Worm (Caenorhabditis elegans) whole organism, early embryonic: ENCODE data around the gene F15A4.10.
A peak's percentile ranks its signal among the peaks of the same experiment; 100 is the strongest.
"Not testable (repeated sequence)": the region's sequence is repeated elsewhere in the genome, so short reads cannot be mapped to it uniquely, and the experiment has no call there.

Source experiments
- B0310.2 ChIP-seq: sonication (generic microtip); optimal IDR thresholded peaks from 2 replicates; lab custom pipeline; 2016; ENCODE audit warnings: mild to moderate bottlenecking, missing genetic modification characterization, missing compliant biosample characterization
- F13C5.2 ChIP-seq: sonication (generic microtip); optimal IDR thresholded peaks from 2 replicates; lab custom pipeline; 2017; ENCODE audit warnings: mild to moderate bottlenecking, missing genetic modification characterization, inconsistent platforms, missing compliant biosample characterization
- aly-1 ChIP-seq: sonication (generic microtip); optimal IDR thresholded peaks from 2 replicates; lab custom pipeline; 2016; ENCODE audit warnings: missing genetic modification characterization, missing compliant biosample characterization
- ama-1 ChIP-seq: fragments of 150-350 bp; optimal IDR thresholded peaks from 2 replicates; lab custom pipeline; 2014
- ceh-13 ChIP-seq: fragments of 200-800 bp; sonication (Bioruptor generic); optimal IDR thresholded peaks from 2 replicates; lab custom pipeline; 2018; ENCODE audit warnings: mild to moderate bottlenecking, missing genetic modification characterization, missing compliant biosample characterization
- ceh-36 ChIP-seq: sonication (generic microtip); optimal IDR thresholded peaks from 2 replicates; lab custom pipeline; 2016; ENCODE audit warnings: missing genetic modification characterization, inconsistent platforms, missing compliant biosample characterization
- ets-7 ChIP-seq: sonication (generic microtip); optimal IDR thresholded peaks from 2 replicates; lab custom pipeline; 2016; ENCODE audit warnings: missing genotype, missing genetic modification characterization, missing compliant biosample characterization
- flt-1 ChIP-seq: fragments of 200-800 bp; sonication (Bioruptor generic); IDR thresholded peaks from 2 replicates; pipeline ENCODE4 v1.3.6; 2022; ENCODE audit warnings: missing genetic modification characterization, missing compliant biosample characterization
- hmbx-1 ChIP-seq: sonication (generic microtip); optimal IDR thresholded peaks from 2 replicates; lab custom pipeline; 2016; ENCODE audit warnings: mild to moderate bottlenecking, missing genetic modification characterization, missing compliant biosample characterization
- hmg-4 ChIP-seq: fragments of 200-800 bp; sonication (Bioruptor generic); optimal IDR thresholded peaks from 2 replicates; lab custom pipeline; 2018; ENCODE audit warnings: mild to moderate bottlenecking, missing genetic modification characterization, missing compliant biosample characterization
- hnd-1 ChIP-seq: sonication (generic microtip); optimal IDR thresholded peaks from 2 replicates; lab custom pipeline; 2016; ENCODE audit warnings: missing genetic modification characterization, missing compliant biosample characterization
- pes-1 ChIP-seq: fragments of 200-800 bp; sonication (Bioruptor generic); IDR thresholded peaks from 2 replicates; pipeline ENCODE4 v1.3.6; 2022; ENCODE audit warnings: missing genetic modification reagents, missing genetic modification characterization, missing compliant biosample characterization
- scrt-1 ChIP-seq: fragments of 200-800 bp; sonication (Bioruptor generic); IDR thresholded peaks from 2 replicates; pipeline ENCODE4 v1.3.6; 2022; ENCODE audit warnings: missing genetic modification characterization, missing compliant biosample characterization
- sea-1 ChIP-seq: fragments of 200-800 bp; sonication (Bioruptor generic); conservative IDR thresholded peaks from 2 replicates; pipeline ENCODE4 v1.3.6; 2022; ENCODE audit warnings: missing genetic modification characterization, missing compliant biosample characterization
- tbx-11 ChIP-seq: fragments of 200-800 bp; sonication (Bioruptor generic); IDR thresholded peaks from 2 replicates; pipeline ENCODE4 v1.3.6; 2022; ENCODE audit warnings: missing genetic modification characterization, missing compliant biosample characterization
- tbx-37 ChIP-seq: fragments of 200-800 bp; sonication (Bioruptor generic); conservative IDR thresholded peaks from 2 replicates; pipeline ENCODE4 v1.3.6; 2022; ENCODE audit warnings: missing genetic modification reagents, missing genetic modification characterization, missing compliant biosample characterization
- tra-4 ChIP-seq: sonication (generic microtip); optimal IDR thresholded peaks from 2 replicates; lab custom pipeline; 2017; ENCODE audit warnings: missing genetic modification characterization, missing compliant biosample characterization

Gene F15A4.10

DNA sequence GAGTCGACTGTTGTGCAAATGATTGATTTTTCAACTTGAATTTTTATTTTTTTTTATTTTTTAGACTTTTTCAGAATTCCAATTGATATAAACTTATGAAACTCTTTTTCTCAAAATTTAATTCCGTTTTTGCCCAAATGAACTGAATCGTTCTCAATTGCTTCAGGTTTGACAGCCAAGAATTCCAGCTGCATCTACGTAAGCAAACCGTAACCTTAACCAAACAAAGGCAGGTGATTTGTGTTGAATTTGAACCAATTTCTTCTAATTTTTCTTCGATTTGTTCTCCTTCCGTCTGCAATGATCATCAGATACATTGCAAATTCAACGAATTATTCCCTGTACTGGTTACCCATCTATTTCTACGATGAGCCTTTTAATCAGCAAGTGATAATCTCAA, 35.1 kb downstream of the F15A4.10 start, which contains the start of gene sre-34:
Gene sre-34, plus strand, starts transcription at position 301 of the 400 bp plus-strand sequence.
- TF ChIP-seq tra-4 (tag; lab: Kevin White, UChicago) (no peak), ama-1 (lab: Kevin White, UChicago) (no peak), aly-1 (no peak), ets-7 (tag; lab: Kevin White, UChicago) (no peak), ceh-36 (tag; lab: Kevin White, UChicago) (no peak), tbx-11 (GFP tag; lab: Robert Waterston, UW) (no peak), ceh-13 (GFP tag; lab: Kevin White, UChicago) (no peak), sea-1 (GFP tag; lab: Robert Waterston, UW) (no peak), flt-1 (GFP tag; lab: Robert Waterston, UW) (no peak), scrt-1 (GFP tag; lab: Robert Waterston, UW) (no peak), F13C5.2 (tag; lab: Kevin White, UChicago) (no peak), hmg-4 (GFP tag; lab: Kevin White, UChicago) (no peak), tbx-37 (no peak), hnd-1 (tag; lab: Kevin White, UChicago) (no peak), pes-1 (GFP tag; lab: Robert Waterston, UW) (no peak), hmbx-1 (tag; lab: Kevin White, UChicago) (no peak), B0310.2 (tag; lab: Kevin White, UChicago) (no peak)

DNA sequence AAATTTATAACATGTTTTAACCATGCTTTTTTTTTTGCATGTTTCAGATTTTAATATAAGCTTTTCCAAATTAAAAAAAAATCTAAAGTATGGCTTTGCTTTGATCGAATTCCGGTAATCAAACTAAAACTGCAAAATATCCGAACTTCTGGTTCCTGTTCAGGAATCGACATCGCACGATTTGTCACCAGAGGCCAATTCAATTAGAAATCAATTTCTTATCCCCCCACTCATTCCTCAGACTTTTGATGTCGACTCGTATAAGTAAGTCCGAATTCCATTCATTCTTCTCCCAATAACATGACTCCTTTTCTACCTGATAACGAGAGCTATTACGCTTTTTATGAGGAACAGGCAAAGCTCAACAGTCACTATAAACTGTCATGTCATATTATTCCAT, 36.7 kb downstream of the F15A4.10 start, which contains the start of gene srh-27:
Gene srh-27, plus strand, starts transcription at position 301 of the 400 bp plus-strand sequence.
- TF ChIP-seq B0310.2 (tag; lab: Kevin White, UChicago) = no peak
- no peak for TF ChIP-seq F13C5.2 (tag; lab: Kevin White, UChicago)
- TF ChIP-seq flt-1 (GFP tag; lab: Robert Waterston, UW) = no peak
- no peak for TF ChIP-seq tra-4 (tag; lab: Kevin White, UChicago)
- TF ChIP-seq pes-1 (GFP tag; lab: Robert Waterston, UW) = no peak
- no peak for TF ChIP-seq aly-1
- no peak for TF ChIP-seq scrt-1 (GFP tag; lab: Robert Waterston, UW)
- TF ChIP-seq ceh-36 (tag; lab: Kevin White, UChicago) = no peak
- no peak for TF ChIP-seq ama-1 (lab: Kevin White, UChicago)
- no peak for TF ChIP-seq hmg-4 (GFP tag; lab: Kevin White, UChicago)
- TF ChIP-seq sea-1 (GFP tag; lab: Robert Waterston, UW) = no peak
- TF ChIP-seq tbx-11 (GFP tag; lab: Robert Waterston, UW) = no peak
- no peak for TF ChIP-seq hnd-1 (tag; lab: Kevin White, UChicago)
- TF ChIP-seq ets-7 (tag; lab: Kevin White, UChicago) = no peak

DNA sequence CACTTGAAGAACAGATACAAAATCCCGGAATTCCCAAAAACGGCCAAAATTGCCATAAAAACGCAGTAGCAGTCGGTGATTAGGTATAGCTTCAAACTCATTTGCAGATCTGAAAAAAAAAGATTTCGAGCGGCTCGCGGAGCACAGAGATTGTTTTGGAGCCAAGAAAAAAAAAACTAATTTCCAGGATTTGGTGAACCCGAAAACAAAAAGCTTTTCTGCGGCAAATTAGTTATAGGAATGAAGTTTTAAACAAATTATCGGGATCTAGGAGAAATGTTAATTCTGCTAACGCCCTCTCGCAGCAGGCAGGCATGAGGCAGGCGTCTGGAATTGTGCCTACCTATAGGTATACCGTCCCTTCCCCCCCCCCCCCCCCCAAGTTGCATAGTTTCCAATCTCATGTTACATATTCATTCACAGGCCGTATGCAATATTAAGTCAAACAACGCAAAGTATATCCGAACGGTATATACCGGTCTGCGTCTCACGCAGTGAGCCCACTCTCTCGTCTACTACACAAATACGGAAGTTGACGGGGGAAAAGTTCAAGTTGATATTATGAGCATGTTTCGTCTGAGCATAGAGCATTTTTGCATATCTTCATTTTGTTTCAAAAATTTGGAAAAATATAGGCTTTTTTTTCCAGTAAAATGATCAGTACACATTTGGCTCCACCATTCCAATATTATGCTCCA, 40.1 kb downstream of the F15A4.10 start, which contains the start of the genes W05H5.1 and pitr-6:
Gene W05H5.1, minus strand, starts transcription at position 101 of the 698 bp plus-strand sequence.
Gene pitr-6, plus strand, starts transcription at position 648 of the 698 bp plus-strand sequence.
- TF ChIP-seq hmg-4 (GFP tag; lab: Kevin White, UChicago) (no peak), F13C5.2 (tag; lab: Kevin White, UChicago) (no peak), B0310.2 (tag; lab: Kevin White, UChicago) (no peak), flt-1 (GFP tag; lab: Robert Waterston, UW) (no peak), hnd-1 (tag; lab: Kevin White, UChicago) (no peak), aly-1 (no peak), tra-4 (tag; lab: Kevin White, UChicago) (no peak), ets-7 (tag; lab: Kevin White, UChicago) (no peak), ceh-13 (GFP tag; lab: Kevin White, UChicago) (no peak), pes-1 (GFP tag; lab: Robert Waterston, UW) (no peak)

DNA sequence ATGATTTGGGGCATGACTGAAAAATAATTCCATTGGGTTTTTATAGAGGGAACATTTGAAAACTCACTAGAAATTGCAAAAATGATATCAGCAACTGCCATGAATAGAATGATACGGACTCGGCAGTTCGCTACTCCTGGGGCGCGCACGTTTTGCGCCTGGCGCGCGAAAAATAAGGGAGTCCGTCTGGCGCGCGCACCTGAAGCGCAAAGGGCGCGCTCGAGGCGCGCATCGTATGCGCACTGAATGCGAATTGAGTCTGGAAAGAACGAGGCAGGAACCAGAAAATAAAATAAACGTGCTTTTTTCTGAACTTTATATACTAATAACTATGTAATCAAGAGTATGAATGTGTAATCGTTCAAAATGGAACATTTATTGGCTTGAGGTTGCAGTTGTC, 43.8 kb downstream of the F15A4.10 start, which contains the start of gene Y57A10C.10:
Gene Y57A10C.10, minus strand, starts transcription at position 101 of the 400 bp plus-strand sequence.
- TF ChIP-seq hmbx-1 (tag; lab: Kevin White, UChicago); pes-1 (GFP tag; lab: Robert Waterston, UW); ama-1 (lab: Kevin White, UChicago): not testable (repeated sequence)

DNA sequence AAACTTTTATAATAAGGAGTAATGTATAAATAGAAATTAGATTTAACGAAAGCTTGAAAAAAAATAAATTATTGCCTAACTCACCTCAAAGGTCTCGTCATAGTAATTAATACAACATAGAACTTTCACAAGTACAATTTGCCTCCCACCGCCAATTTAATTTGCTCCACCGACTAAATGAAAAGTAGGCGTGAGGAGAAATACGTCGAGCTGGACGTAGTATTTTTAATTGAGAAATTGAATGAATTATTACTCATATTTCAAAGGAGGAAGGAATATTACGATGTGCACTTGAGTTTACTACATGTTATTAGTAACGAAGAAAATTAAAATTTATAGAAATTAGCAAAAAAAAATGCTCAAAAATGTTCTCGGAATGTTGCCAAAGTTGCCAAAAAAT, 46.5 kb downstream of the F15A4.10 start, which contains the start of gene Y57A10C.9:
Gene Y57A10C.9, minus strand, starts transcription at position 101 of the 400 bp plus-strand sequence.
- TF ChIP-seq sea-1 (GFP tag; lab: Robert Waterston, UW) (no peak), ama-1 (lab: Kevin White, UChicago) (no peak), pes-1 (GFP tag; lab: Robert Waterston, UW) (no peak), flt-1 (GFP tag; lab: Robert Waterston, UW) (no peak)

DNA sequence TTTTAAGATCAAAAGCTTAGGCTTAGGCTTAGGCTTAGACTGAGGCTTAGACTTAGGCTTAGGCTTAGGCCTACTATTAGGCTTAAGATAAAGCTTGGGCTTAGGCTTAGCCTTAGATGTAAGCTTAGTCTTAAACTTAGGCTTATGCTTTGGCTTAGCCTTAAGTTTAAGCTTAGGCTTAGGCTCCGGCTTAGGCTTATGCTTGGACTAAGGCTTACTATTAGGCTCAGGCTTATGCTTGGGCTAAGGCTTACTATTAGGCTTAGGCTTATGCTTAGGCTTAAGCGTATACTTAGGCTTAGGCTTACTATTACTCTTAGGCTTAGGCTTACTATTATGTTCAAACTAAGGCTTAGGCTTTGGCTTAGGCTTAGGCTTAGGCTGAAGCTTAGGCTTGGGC, 48.2 kb downstream of the F15A4.10 start:
- peak; percentile 82 for TF ChIP-seq ceh-36 (tag; lab: Kevin White, UChicago)
- no peak for TF ChIP-seq pes-1 (GFP tag; lab: Robert Waterston, UW)
- no peak for TF ChIP-seq flt-1 (GFP tag; lab: Robert Waterston, UW)

DNA sequence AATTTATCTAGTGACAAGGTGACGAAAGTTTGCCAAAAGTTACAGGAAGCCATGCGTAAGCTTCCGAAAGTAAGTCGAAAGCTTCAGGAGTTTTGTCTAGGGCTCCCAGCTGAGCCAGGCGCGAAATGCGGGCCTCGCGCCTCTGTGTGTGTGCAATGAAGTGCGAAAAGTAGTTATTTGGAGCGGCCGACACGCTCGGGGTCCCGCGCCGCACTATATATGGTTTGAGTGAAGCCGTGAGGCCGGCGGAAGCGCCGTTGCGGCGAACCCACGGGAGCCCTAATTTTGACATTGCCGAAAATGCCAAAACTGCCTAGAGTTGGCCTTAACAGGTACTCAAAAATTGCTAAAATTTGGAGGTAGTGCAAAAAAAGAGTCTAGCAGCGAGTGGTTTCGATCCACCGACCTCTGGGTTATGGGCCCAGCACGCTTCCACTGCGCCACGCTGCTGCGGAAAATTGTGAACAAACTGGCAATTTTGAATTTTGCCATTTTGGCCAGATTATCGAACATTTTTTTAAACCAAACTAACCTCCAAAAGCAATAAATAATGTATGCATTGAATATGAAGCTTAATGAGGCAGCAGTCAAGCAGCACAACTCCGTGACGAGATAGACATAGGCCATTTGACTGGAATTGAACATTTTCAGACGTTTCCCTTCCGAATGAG, 49.6 kb downstream of the F15A4.10 start:
- TF ChIP-seq tra-4 (tag; lab: Kevin White, UChicago) = no peak
- no peak for TF ChIP-seq hmg-4 (GFP tag; lab: Kevin White, UChicago)
- TF ChIP-seq hnd-1 (tag; lab: Kevin White, UChicago) = no peak
- no peak for TF ChIP-seq flt-1 (GFP tag; lab: Robert Waterston, UW)
- no peak for TF ChIP-seq scrt-1 (GFP tag; lab: Robert Waterston, UW)
- TF ChIP-seq aly-1 = no peak
- no peak for TF ChIP-seq ceh-13 (GFP tag; lab: Kevin White, UChicago)
- no peak for TF ChIP-seq ama-1 (lab: Kevin White, UChicago)
- TF ChIP-seq pes-1 (GFP tag; lab: Robert Waterston, UW) = no peak
